Worm (Caenorhabditis elegans): ENCODE data around the gene fil-2.

DNA sequence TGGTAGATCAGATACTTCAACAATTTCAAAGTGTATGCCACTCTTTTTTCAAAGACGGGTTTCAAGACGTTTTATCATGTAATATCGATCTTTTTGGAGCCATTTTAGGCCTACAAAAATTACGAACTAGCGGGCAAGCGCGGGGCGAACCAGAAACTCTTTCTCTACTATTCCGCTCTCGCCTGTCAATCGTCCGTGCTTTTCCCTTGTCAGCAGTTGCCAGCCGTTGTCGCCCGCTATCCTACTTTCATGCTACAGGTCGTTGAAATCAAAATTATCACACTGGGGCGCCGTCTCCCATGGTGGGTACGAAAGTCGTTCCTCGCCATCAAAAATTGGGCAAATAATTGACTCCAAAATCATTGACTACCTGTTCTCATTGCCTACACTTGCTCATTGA is 22.2 kb downstream of the fil-2 start:
- TF ChIP-seq elt-1 (tag; optimal IDR thresholded peaks at IDR 0.05; ENCODE audit: borderline replicate concordance, insufficient read depth) (no peak), lin-32 (GFP tag; optimal IDR thresholded peaks at IDR 0.05) (no peak), elt-3 (tag; optimal IDR thresholded peaks at IDR 0.05) (no peak), mep-1 (tag; optimal IDR thresholded peaks at IDR 0.05) (no peak), lsy-2 (tag; optimal IDR thresholded peaks at IDR 0.05) (no peak), pha-4 (tag; optimal IDR thresholded peaks at IDR 0.05) (no peak), sem-2 (GFP tag; optimal IDR thresholded peaks at IDR 0.05) (no peak)
